Fruit fly (Drosophila melanogaster): ENCODE measurements around the gene CG12811.

- no peak for TF ChIP-seq CTCF (optimal IDR thresholded peaks at IDR 0.05)
- TF ChIP-seq CG8478 (optimal IDR thresholded peaks at IDR 0.05): no peak
Measured at dm6 chr3R:10048775-10048841, at the start of gene CG12811.
